Fruit fly (Drosophila melanogaster) whole organism, embryonic: Measurements from ENCODE around the gene CG10324.

Experiments
- Abd-B ChIP-seq: fragments of 200-800 bp; sonication (Bioruptor generic); optimal IDR thresholded peaks from 2 replicates; lab custom pipeline; 2018; ENCODE audit warnings: missing biosample characterization, mild to moderate bottlenecking, missing genetic modification characterization, moderate library complexity
- Aef1 ChIP-seq: fragments of 200-800 bp; sonication (Bioruptor generic); IDR thresholded peaks from 3 replicates; pipeline ENCODE4 v1.3.6; 2022; ENCODE audit warnings: missing biosample characterization, missing genetic modification characterization
- Asciz ChIP-seq: fragments of 200-800 bp; sonication (Bioruptor generic); optimal IDR thresholded peaks from 2 replicates; lab custom pipeline; 2017; ENCODE audit warnings: missing biosample characterization, mild to moderate bottlenecking, missing genetic modification characterization, missing genetic modification reagents
- Atf3 ChIP-seq: fragments of 200-800 bp; sonication (Bioruptor generic); optimal IDR thresholded peaks from 3 replicates; lab custom pipeline; 2016; ENCODE audit warnings: missing biosample characterization, missing genetic modification characterization
- CG10366 ChIP-seq: fragments of 200-800 bp; sonication (Bioruptor generic); IDR thresholded peaks from 2 replicates; pipeline ENCODE4 v1.3.6; 2022; ENCODE audit warnings: missing biosample characterization, missing genetic modification characterization
- CG13287 ChIP-seq: fragments of 200-800 bp; sonication (Bioruptor generic); IDR thresholded peaks from 2 replicates; pipeline ENCODE4 v1.3.6; 2022; ENCODE audit warnings: missing biosample characterization, missing genetic modification characterization; ENCODE audit not compliant: partially characterized antibody
- CG13775 ChIP-seq: fragments of 200-800 bp; sonication (Bioruptor generic); optimal IDR thresholded peaks from 3 replicates; lab custom pipeline; 2017; ENCODE audit warnings: missing biosample characterization, mild to moderate bottlenecking, missing genetic modification characterization
- CG14710 ChIP-seq: fragments of 200-800 bp; sonication (Bioruptor generic); optimal IDR thresholded peaks from 3 replicates; lab custom pipeline; 2019; ENCODE audit warnings: missing biosample characterization, mild to moderate bottlenecking, missing genetic modification characterization, moderate library complexity
- CG14860 ChIP-seq: fragments of 200-800 bp; sonication (Bioruptor generic); IDR thresholded peaks from 3 replicates; pipeline ENCODE4 v1.3.6; 2022; ENCODE audit warnings: missing biosample characterization, missing genetic modification characterization; ENCODE audit not compliant: partially characterized antibody
- CG17186 ChIP-seq: fragments of 200-800 bp; sonication (Bioruptor generic); optimal IDR thresholded peaks from 3 replicates; lab custom pipeline; 2017; ENCODE audit warnings: missing biosample characterization, missing genetic modification reagents, missing genetic modification characterization
- CG2116 ChIP-seq: fragments of 200-800 bp; sonication (Bioruptor generic); optimal IDR thresholded peaks from 3 replicates; lab custom pipeline; 2018; ENCODE audit warnings: missing biosample characterization, mild to moderate bottlenecking, missing genetic modification characterization
- CG2129 ChIP-seq: fragments of 200-800 bp; sonication (Bioruptor generic); IDR thresholded peaks from 2 replicates; pipeline ENCODE4 v1.3.6; 2022; ENCODE audit warnings: missing biosample characterization, missing genetic modification characterization; ENCODE audit not compliant: partially characterized antibody
- CG34224 ChIP-seq: fragments of 200-800 bp; sonication (Bioruptor generic); IDR thresholded peaks from 3 replicates; pipeline ENCODE4 v1.3.6; 2022; ENCODE audit warnings: missing biosample characterization, missing genetic modification characterization; ENCODE audit not compliant: partially characterized antibody
- CG7928 ChIP-seq: fragments of 200-800 bp; sonication (Bioruptor generic); optimal IDR thresholded peaks from 2 replicates; lab custom pipeline; 2017; ENCODE audit warnings: missing biosample characterization, mild to moderate bottlenecking, missing genetic modification characterization
- CG7963 ChIP-seq: fragments of 200-800 bp; sonication (Bioruptor generic); IDR thresholded peaks from 3 replicates; pipeline ENCODE4 v1.3.6; 2022; ENCODE audit warnings: missing biosample characterization, missing genetic modification characterization; ENCODE audit not compliant: partially characterized antibody
- CG7987 ChIP-seq: fragments of 200-800 bp; sonication (Bioruptor generic); optimal IDR thresholded peaks from 2 replicates; lab custom pipeline; 2018; ENCODE audit warnings: missing biosample characterization, mild to moderate bottlenecking, missing genetic modification characterization, moderate library complexity
- CG9609 ChIP-seq: fragments of 200-800 bp; sonication (Bioruptor generic); optimal IDR thresholded peaks from 3 replicates; lab custom pipeline; 2016; ENCODE audit warnings: missing biosample characterization, missing genetic modification characterization
- CoRest ChIP-seq: fragments of 200-800 bp; sonication (Bioruptor generic); optimal IDR thresholded peaks from 3 replicates; lab custom pipeline; 2018; ENCODE audit warnings: missing biosample characterization, mild to moderate bottlenecking, missing genetic modification characterization, moderate library complexity
- Dll ChIP-seq: fragments of 200-800 bp; sonication (Bioruptor generic); IDR thresholded peaks from 4 replicates; pipeline ENCODE4 v1.3.6; 2022; ENCODE audit warnings: missing biosample characterization, missing genetic modification characterization; ENCODE audit not compliant: partially characterized antibody
- HHEX ChIP-seq: fragments of 200-800 bp; sonication (Bioruptor generic); optimal IDR thresholded peaks from 3 replicates; lab custom pipeline; 2017; ENCODE audit warnings: missing biosample characterization, mild to moderate bottlenecking, missing genetic modification characterization, missing genetic modification reagents
- HLH4C ChIP-seq: fragments of 200-800 bp; sonication (Bioruptor generic); IDR thresholded peaks from 3 replicates; pipeline ENCODE4 v1.3.6; 2022; ENCODE audit warnings: missing biosample characterization, missing genetic modification characterization; ENCODE audit not compliant: partially characterized antibody
- Kr ChIP-seq: fragments of 200-800 bp; sonication (Bioruptor generic); optimal IDR thresholded peaks from 2 replicates; lab custom pipeline; 2017; ENCODE audit warnings: missing biosample characterization, mild to moderate bottlenecking, missing genetic modification characterization
- Lhr ChIP-seq: fragments of 200-800 bp; sonication (Bioruptor generic); optimal IDR thresholded peaks from 3 replicates; lab custom pipeline; 2017; ENCODE audit warnings: mild to moderate bottlenecking, missing biosample characterization, missing genetic modification reagents, missing genetic modification characterization
- MBD-R2 ChIP-seq: fragments of 200-800 bp; sonication (Bioruptor generic); IDR thresholded peaks from 2 replicates; pipeline ENCODE4 v1.3.6; 2022; ENCODE audit warnings: missing biosample characterization, missing genetic modification characterization
- Mad ChIP-seq: fragments of 200-800 bp; sonication (Bioruptor generic); optimal IDR thresholded peaks from 2 replicates; lab custom pipeline; 2016; ENCODE audit warnings: missing biosample characterization, missing genetic modification characterization
- Max ChIP-seq: fragments of 200-800 bp; sonication (Bioruptor generic); optimal IDR thresholded peaks from 2 replicates; lab custom pipeline; 2016; ENCODE audit warnings: missing biosample characterization, mild to moderate bottlenecking, missing genetic modification characterization
- Rfx ChIP-seq: fragments of 200-800 bp; sonication (Bioruptor generic); IDR thresholded peaks from 2 replicates; pipeline ENCODE4 v1.3.6; 2022; ENCODE audit warnings: missing biosample characterization, missing genetic modification characterization
- Scr ChIP-seq: fragments of 200-800 bp; sonication (Bioruptor generic); IDR thresholded peaks from 2 replicates; pipeline ENCODE4 v1.3.6; 2022; ENCODE audit warnings: missing biosample characterization, missing genetic modification characterization; ENCODE audit not compliant: partially characterized antibody
- ato ChIP-seq: fragments of 200-800 bp; sonication (Bioruptor generic); IDR thresholded peaks from 2 replicates; pipeline ENCODE4 v1.3.6; 2022; ENCODE audit warnings: missing biosample characterization, missing genetic modification characterization; ENCODE audit not compliant: partially characterized antibody
- chinmo ChIP-seq: fragments of 200-800 bp; sonication (Bioruptor generic); IDR thresholded peaks from 4 replicates; pipeline ENCODE4 v1.3.6; 2022; ENCODE audit warnings: missing biosample characterization, missing genetic modification characterization; ENCODE audit not compliant: partially characterized antibody
- ci ChIP-seq: fragments of 200-800 bp; sonication (Bioruptor generic); IDR thresholded peaks from 3 replicates; pipeline ENCODE4 v1.3.6; 2022; ENCODE audit warnings: missing biosample characterization, missing genetic modification characterization
- dysf ChIP-seq: fragments of 200-800 bp; sonication (Bioruptor generic); IDR thresholded peaks from 3 replicates; pipeline ENCODE4 v1.3.6; 2022; ENCODE audit warnings: missing biosample characterization, missing genetic modification characterization
- ewg ChIP-seq: fragments of 200-800 bp; sonication (Bioruptor generic); optimal IDR thresholded peaks from 3 replicates; lab custom pipeline; 2017; ENCODE audit warnings: mild to moderate bottlenecking, missing biosample characterization, missing genetic modification reagents, missing genetic modification characterization
- hb ChIP-seq: fragments of 200-800 bp; sonication (Bioruptor generic); IDR thresholded peaks from 3 replicates; pipeline ENCODE4 v1.3.6; 2022; ENCODE audit warnings: missing biosample characterization, missing genetic modification characterization; ENCODE audit not compliant: partially characterized antibody
- inv ChIP-seq: fragments of 200-800 bp; sonication (Bioruptor generic); IDR thresholded peaks from 2 replicates; pipeline ENCODE4 v1.3.6; 2022; ENCODE audit warnings: missing biosample characterization, missing genetic modification characterization; ENCODE audit not compliant: partially characterized antibody
- lilli ChIP-seq: fragments of 200-800 bp; sonication (Bioruptor generic); optimal IDR thresholded peaks from 3 replicates; lab custom pipeline; 2016; ENCODE audit warnings: missing biosample characterization, missing genetic modification characterization
- luna ChIP-seq: fragments of 200-800 bp; sonication (Bioruptor generic); optimal IDR thresholded peaks from 2 replicates; lab custom pipeline; 2016; ENCODE audit warnings: missing biosample characterization, missing genetic modification characterization
- mam ChIP-seq: fragments of 200-800 bp; sonication (Bioruptor generic); optimal IDR thresholded peaks from 3 replicates; lab custom pipeline; 2016; ENCODE audit warnings: missing biosample characterization, missing genetic modification characterization
- onecut ChIP-seq: fragments of 200-800 bp; sonication (Bioruptor generic); IDR thresholded peaks from 2 replicates; pipeline ENCODE4 v1.3.6; 2022; ENCODE audit warnings: missing biosample characterization, missing genetic modification characterization
- phol ChIP-seq: fragments of 200-800 bp; sonication (Bioruptor generic); optimal IDR thresholded peaks from 3 replicates; lab custom pipeline; 2018; ENCODE audit warnings: missing biosample characterization, mild to moderate bottlenecking, missing genetic modification characterization, moderate library complexity
- pzg ChIP-seq: fragments of 200-800 bp; sonication (Bioruptor generic); optimal IDR thresholded peaks from 3 replicates; lab custom pipeline; 2018; ENCODE audit warnings: missing biosample characterization, mild to moderate bottlenecking, missing genetic modification characterization, moderate library complexity
- sens ChIP-seq: fragments of 200-800 bp; sonication (Bioruptor generic); peaks from one replicate; lab custom pipeline; 2016; ENCODE audit warnings: missing biosample characterization, missing genetic modification characterization
- slbo ChIP-seq: fragments of 200-800 bp; sonication (Bioruptor generic); IDR thresholded peaks from 2 replicates; pipeline ENCODE4 v1.3.6; 2022; ENCODE audit warnings: missing biosample characterization, missing genetic modification characterization
- slou ChIP-seq: fragments of 200-800 bp; sonication (Bioruptor generic); optimal IDR thresholded peaks from 3 replicates; lab custom pipeline; 2016; ENCODE audit warnings: missing biosample characterization, missing genetic modification characterization
- sna ChIP-seq: fragments of 200-800 bp; sonication (Bioruptor generic); IDR thresholded peaks from 2 replicates; pipeline ENCODE4 v1.3.6; 2022; ENCODE audit warnings: missing biosample characterization, missing genetic modification characterization; ENCODE audit not compliant: partially characterized antibody
- twi ChIP-seq: fragments of 200-800 bp; optimal IDR thresholded peaks from 2 replicates; lab custom pipeline; 2019; ENCODE audit warnings: missing biosample characterization, mild to moderate bottlenecking, missing genetic modification characterization, moderate library complexity
- unc-4 ChIP-seq: fragments of 200-800 bp; sonication (Bioruptor generic); IDR thresholded peaks from 2 replicates; pipeline ENCODE4 v1.3.6; 2022; ENCODE audit warnings: missing biosample characterization, missing genetic modification characterization; ENCODE audit not compliant: partially characterized antibody
- zen2 ChIP-seq: fragments of 200-800 bp; sonication (Bioruptor generic); IDR thresholded peaks from 3 replicates; pipeline ENCODE4 v1.3.6; 2022; ENCODE audit warnings: missing biosample characterization, missing genetic modification characterization; ENCODE audit not compliant: partially characterized antibody
- zf30C ChIP-seq: fragments of 200-800 bp; sonication (Bioruptor generic); optimal IDR thresholded peaks from 3 replicates; lab custom pipeline; 2018; ENCODE audit warnings: missing biosample characterization, mild to moderate bottlenecking, missing genetic modification characterization

Gene CG10324

DNA sequence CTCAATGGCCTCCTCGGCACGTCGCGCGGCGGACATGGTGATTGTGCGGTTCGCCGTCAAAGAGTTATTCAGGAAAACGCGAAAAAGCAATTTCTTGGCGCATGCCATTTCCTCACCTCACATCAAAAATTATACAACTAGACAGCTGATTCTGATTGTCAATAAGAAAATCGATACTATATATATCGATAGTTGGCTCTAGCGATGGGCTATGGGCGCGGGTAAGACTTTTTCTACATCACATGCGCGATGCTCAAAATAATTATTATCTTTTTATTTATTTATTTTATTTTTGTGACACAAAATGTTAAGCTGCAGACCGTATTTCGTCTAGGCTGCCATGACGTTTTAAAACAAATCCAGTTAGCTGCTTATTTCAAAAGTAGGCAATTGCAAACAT lies 32.6 kb downstream of the CG10324 start, which contains the start of gene CG10340 (continued):
- TF ChIP-seq Max (GFP tag; lab: Kevin White, UChicago) = peak; percentile 44
- no peak for TF ChIP-seq Asciz
- TF ChIP-seq dysf (GFP tag; lab: Robert Waterston, UW) = no peak
- no peak for TF ChIP-seq slou
- peak; percentile 45; the same call in 1 of the 2 replicates for TF ChIP-seq slbo (GFP tag; lab: Robert Waterston, UW)
- TF ChIP-seq sna (GFP tag; lab: Robert Waterston, UW) = peak; percentile 83
- peak; percentile 75 for TF ChIP-seq CG2129 (GFP tag; lab: Robert Waterston, UW)
- peak; percentile 79 for TF ChIP-seq HLH4C
- peak; percentile 31 for TF ChIP-seq CG13775 (GFP tag; lab: Kevin White, UChicago)
- TF ChIP-seq hb = peak; percentile 65
- TF ChIP-seq CG14860 (GFP tag; lab: Robert Waterston, UW) = peak; percentile 72
- 0 out of 4 replicates have a peak, but pooled peaks have one; percentile 64 for TF ChIP-seq chinmo
- peak; percentile 69 for TF ChIP-seq CG17186 (GFP tag; lab: Kevin White, UChicago)
- peak; percentile 85 for TF ChIP-seq unc-4
- peak; percentile 60 for TF ChIP-seq CG2116 (GFP tag; lab: Kevin White, UChicago)
- TF ChIP-seq ato = peak; percentile 63
- TF ChIP-seq Scr (GFP tag; lab: Robert Waterston, UW) = peak; percentile 83
- peak; percentile 34 for TF ChIP-seq CoRest (tag; lab: Kevin White, UChicago)
- TF ChIP-seq ewg = peak; percentile 91
- no peak for TF ChIP-seq twi (tag; lab: Kevin White, UChicago)
- TF ChIP-seq inv = peak; percentile 66
- TF ChIP-seq Kr (GFP tag; lab: Kevin White, UChicago) = no peak
- peak; percentile 15 for TF ChIP-seq phol (tag; lab: Kevin White, UChicago)
- TF ChIP-seq zf30C (GFP tag; lab: Kevin White, UChicago) = no peak
- peak; percentile 84 for TF ChIP-seq CG34224 (GFP tag; lab: Robert Waterston, UW)
- peak; percentile 71 for TF ChIP-seq onecut (GFP tag; lab: Robert Waterston, UW)
- no peak for TF ChIP-seq HHEX (GFP tag; lab: Kevin White, UChicago)
- TF ChIP-seq Atf3 = no peak
- TF ChIP-seq CG7963 (GFP tag; lab: Robert Waterston, UW) = peak; percentile 53; the same call in 1 of the 3 replicates
- TF ChIP-seq CG7928 (GFP tag; lab: Kevin White, UChicago) = no peak
- TF ChIP-seq sens (GFP tag; lab: Kevin White, UChicago) = no peak
- TF ChIP-seq zen2 (GFP tag; lab: Robert Waterston, UW) = peak; percentile 77
- TF ChIP-seq luna (GFP tag; lab: Kevin White, UChicago) = no peak
- peak; percentile 31 for TF ChIP-seq lilli (GFP tag; lab: Kevin White, UChicago)
- TF ChIP-seq Aef1 = no peak
- peak; percentile 59 for TF ChIP-seq pzg
- TF ChIP-seq CG13287 (GFP tag; lab: Robert Waterston, UW) = peak; percentile 87
- TF ChIP-seq ci = 0 out of 3 replicates have a peak, but pooled peaks have one; percentile 14
- TF ChIP-seq CG7987 = no peak
- TF ChIP-seq mam (GFP tag; lab: Kevin White, UChicago) = peak; percentile 4
- peak; percentile 87 for TF ChIP-seq Dll (GFP tag; lab: Robert Waterston, UW)
- peak; percentile 12; the same call in 1 of the 2 replicates for TF ChIP-seq CG10366 (GFP tag; lab: Robert Waterston, UW)
- no peak for TF ChIP-seq Mad (GFP tag; lab: Kevin White, UChicago)
- TF ChIP-seq MBD-R2 (GFP tag; lab: Robert Waterston, UW) = peak; percentile 92
- TF ChIP-seq Lhr (GFP tag; lab: Kevin White, UChicago) = no peak
- peak; percentile 65 for TF ChIP-seq Rfx (GFP tag; lab: Robert Waterston, UW)
- TF ChIP-seq Abd-B (GFP tag; lab: Kevin White, UChicago) = peak; percentile 19
- peak; percentile 51 for TF ChIP-seq CG14710 (tag; lab: Kevin White, UChicago)
- no peak for TF ChIP-seq CG9609
